Fruit fly (Drosophila melanogaster) whole organism, embryonic: ENCODE measurements around the gene ND-13A.

Experiments used
- Asciz ChIP-seq: fragments of 200-800 bp; sonication (Bioruptor generic); optimal IDR thresholded peaks from 2 replicates; lab custom pipeline; 2017; ENCODE audit warnings: missing biosample characterization, mild to moderate bottlenecking, missing genetic modification characterization, missing genetic modification reagents
- Atf6 ChIP-seq: fragments of 200-800 bp; sonication (Bioruptor generic); IDR thresholded peaks from 2 replicates; pipeline ENCODE4 v1.3.6; 2022; ENCODE audit warnings: missing biosample characterization, missing genetic modification characterization
- CG10274 ChIP-seq: fragments of 200-800 bp; sonication (Bioruptor generic); optimal IDR thresholded peaks from 3 replicates; lab custom pipeline; 2017; ENCODE audit warnings: missing biosample characterization, mild to moderate bottlenecking, missing genetic modification characterization
- CG11456 ChIP-seq: fragments of 200-800 bp; sonication (Bioruptor generic); IDR thresholded peaks from 3 replicates; pipeline ENCODE4 v1.3.6; 2022; ENCODE audit warnings: missing biosample characterization, missing genetic modification characterization
- CG12236 ChIP-seq: fragments of 200-800 bp; sonication (Bioruptor generic); optimal IDR thresholded peaks from 2 replicates; lab custom pipeline; 2016; ENCODE audit warnings: missing biosample characterization, missing genetic modification characterization
- CG12391 ChIP-seq: fragments of 200-800 bp; sonication (Bioruptor generic); optimal IDR thresholded peaks from 3 replicates; lab custom pipeline; 2018; ENCODE audit warnings: missing biosample characterization, mild to moderate bottlenecking, missing genetic modification characterization, moderate library complexity
- CG14860 ChIP-seq: fragments of 200-800 bp; sonication (Bioruptor generic); IDR thresholded peaks from 3 replicates; pipeline ENCODE4 v1.3.6; 2022; ENCODE audit warnings: missing biosample characterization, missing genetic modification characterization; ENCODE audit not compliant: partially characterized antibody
- CG14965 ChIP-seq: fragments of 200-800 bp; sonication (Bioruptor generic); optimal IDR thresholded peaks from 2 replicates; lab custom pipeline; 2016; ENCODE audit warnings: missing biosample characterization, missing genetic modification characterization, borderline replicate concordance
- CG15073 ChIP-seq: fragments of 200-800 bp; sonication (Bioruptor generic); optimal IDR thresholded peaks from 2 replicates; lab custom pipeline; 2016; ENCODE audit warnings: missing biosample characterization, missing genetic modification characterization
- CG16863 ChIP-seq: fragments of 200-800 bp; sonication (Bioruptor generic); optimal IDR thresholded peaks from 3 replicates; lab custom pipeline; 2016; ENCODE audit warnings: missing biosample characterization, missing genetic modification characterization
- CG1792 ChIP-seq: fragments of 200-800 bp; sonication (Bioruptor generic); optimal IDR thresholded peaks from 2 replicates; lab custom pipeline; 2016; ENCODE audit warnings: missing biosample characterization, missing genetic modification characterization
- CG18011 ChIP-seq: fragments of 200-800 bp; sonication (Bioruptor generic); optimal IDR thresholded peaks from 2 replicates; lab custom pipeline; 2017; ENCODE audit warnings: missing biosample characterization, missing genetic modification characterization, mild to moderate bottlenecking, moderate library complexity, missing genotype
- CG18262 ChIP-seq: fragments of 200-800 bp; optimal IDR thresholded peaks from 3 replicates; lab custom pipeline; 2019; ENCODE audit warnings: missing biosample characterization, mild to moderate bottlenecking, missing genetic modification characterization, moderate library complexity
- CG4282 ChIP-seq: fragments of 200-800 bp; sonication (Bioruptor generic); optimal IDR thresholded peaks from 2 replicates; lab custom pipeline; 2016; ENCODE audit warnings: missing biosample characterization, missing genetic modification characterization
- CG6765 ChIP-seq: fragments of 200-800 bp; sonication (Bioruptor generic); optimal IDR thresholded peaks from 3 replicates; lab custom pipeline; 2017; ENCODE audit warnings: missing biosample characterization, mild to moderate bottlenecking, missing genetic modification characterization
- CG8281 ChIP-seq: fragments of 200-800 bp; sonication (Bioruptor generic); optimal IDR thresholded peaks from 2 replicates; lab custom pipeline; 2018; ENCODE audit warnings: missing biosample characterization, mild to moderate bottlenecking, missing genetic modification characterization, moderate library complexity
- CG9876 ChIP-seq: fragments of 200-800 bp; sonication (Bioruptor generic); optimal IDR thresholded peaks from 2 replicates; lab custom pipeline; 2016; ENCODE audit warnings: missing biosample characterization, missing genetic modification characterization
- Camta ChIP-seq: fragments of 200-800 bp; sonication (Bioruptor generic); optimal IDR thresholded peaks from 2 replicates; lab custom pipeline; 2016; ENCODE audit warnings: missing biosample characterization, missing genetic modification characterization
- CrebB ChIP-seq: fragments of 200-800 bp; sonication (Bioruptor generic); optimal IDR thresholded peaks from 3 replicates; lab custom pipeline; 2018; ENCODE audit warnings: missing biosample characterization, mild to moderate bottlenecking, missing genetic modification characterization
- HLH3B ChIP-seq: fragments of 200-800 bp; sonication (Bioruptor generic); IDR thresholded peaks from 2 replicates; pipeline ENCODE4 v1.3.6; 2022; ENCODE audit warnings: missing biosample characterization, missing genetic modification characterization
- Lim3 ChIP-seq: fragments of 200-800 bp; sonication (Bioruptor generic); IDR thresholded peaks from 2 replicates; pipeline ENCODE4 v1.3.6; 2022; ENCODE audit warnings: missing biosample characterization, missing genetic modification characterization
- Meics ChIP-seq: fragments of 200-800 bp; sonication (Bioruptor generic); optimal IDR thresholded peaks from 2 replicates; lab custom pipeline; 2017; ENCODE audit warnings: missing biosample characterization, mild to moderate bottlenecking, missing genetic modification characterization
- Myb ChIP-seq: fragments of 200-800 bp; sonication (Bioruptor generic); optimal IDR thresholded peaks from 2 replicates; lab custom pipeline; 2016; ENCODE audit warnings: missing biosample characterization, missing genetic modification characterization
- Sin3A ChIP-seq: fragments of >200 bp; optimal IDR thresholded peaks from 2 replicates; lab custom pipeline; 2018
- Sox100B ChIP-seq: fragments of 200-800 bp; sonication (Bioruptor generic); optimal IDR thresholded peaks from 3 replicates; lab custom pipeline; 2018; ENCODE audit warnings: missing biosample characterization, mild to moderate bottlenecking, missing genetic modification characterization
- Ssrp ChIP-seq: fragments of 200-800 bp; sonication (Bioruptor generic); optimal IDR thresholded peaks from 2 replicates; lab custom pipeline; 2018; ENCODE audit warnings: missing biosample characterization, mild to moderate bottlenecking, missing genetic modification characterization, moderate library complexity
- al ChIP-seq: fragments of 200-800 bp; sonication (Bioruptor generic); IDR thresholded peaks from 2 replicates; pipeline ENCODE4 v1.3.6; 2022; ENCODE audit warnings: missing biosample characterization, missing genetic modification characterization
- az2 ChIP-seq: fragments of 200-800 bp; sonication (Bioruptor generic); optimal IDR thresholded peaks from 3 replicates; lab custom pipeline; 2016; ENCODE audit warnings: missing biosample characterization, missing genetic modification characterization
- bbx ChIP-seq: fragments of 200-800 bp; sonication (Bioruptor generic); IDR thresholded peaks from 2 replicates; pipeline ENCODE4 v1.3.6; 2022; ENCODE audit warnings: missing biosample characterization, missing genetic modification characterization; ENCODE audit not compliant: partially characterized antibody
- emc ChIP-seq: fragments of 200-800 bp; sonication (Bioruptor generic); optimal IDR thresholded peaks from 2 replicates; lab custom pipeline; 2016; ENCODE audit warnings: missing biosample characterization, missing genetic modification characterization
- fd3F ChIP-seq: fragments of 200-800 bp; sonication (Bioruptor generic); optimal IDR thresholded peaks from 2 replicates; lab custom pipeline; 2018; ENCODE audit warnings: missing biosample characterization, mild to moderate bottlenecking, missing genetic modification characterization, moderate library complexity
- gcm ChIP-seq: fragments of 200-800 bp; sonication (Bioruptor generic); optimal IDR thresholded peaks from 2 replicates; lab custom pipeline; 2019; ENCODE audit warnings: missing biosample characterization, mild to moderate bottlenecking, missing genetic modification characterization, moderate library complexity
- hkb ChIP-seq, 2 experiments: fragments of 200-800 bp in 1 of 2; fragments of >200 bp in 1 of 2; sonication (Bioruptor generic) in 1 of 2; IDR thresholded peaks in 1 of 2; optimal IDR thresholded peaks in 1 of 2; 2 replicates each; pipeline versions ENCODE4 v1.3.6 to Lab custom; 2017 to 2022; ENCODE audit warnings: missing biosample characterization in 1 of 2, missing genetic modification characterization in 1 of 2
- ind ChIP-seq: fragments of 200-800 bp; sonication (Bioruptor generic); optimal IDR thresholded peaks from 3 replicates; lab custom pipeline; 2016; ENCODE audit warnings: missing biosample characterization, missing genetic modification characterization
- jigr1 ChIP-seq: fragments of 200-800 bp; sonication (Bioruptor generic); IDR thresholded peaks from 3 replicates; pipeline ENCODE4 v1.3.6; 2022; ENCODE audit warnings: missing biosample characterization, missing genetic modification characterization
- jing ChIP-seq: fragments of 200-800 bp; sonication (Bioruptor generic); optimal IDR thresholded peaks from 2 replicates; lab custom pipeline; 2018; ENCODE audit warnings: missing biosample characterization, mild to moderate bottlenecking, missing genetic modification characterization
- lmd ChIP-seq: fragments of 200-800 bp; sonication (Bioruptor generic); IDR thresholded peaks from 2 replicates; pipeline ENCODE4 v1.3.6; 2022; ENCODE audit warnings: missing biosample characterization, missing genetic modification characterization
- mirr ChIP-seq: fragments of 200-800 bp; sonication (Bioruptor generic); optimal IDR thresholded peaks from 3 replicates; lab custom pipeline; 2018; ENCODE audit warnings: missing biosample characterization, mild to moderate bottlenecking, missing genetic modification characterization
- odd ChIP-seq: fragments of 200-800 bp; sonication (Bioruptor generic); optimal IDR thresholded peaks from 2 replicates; lab custom pipeline; 2017; ENCODE audit warnings: missing biosample characterization, mild to moderate bottlenecking, missing genetic modification characterization
- onecut ChIP-seq: fragments of 200-800 bp; sonication (Bioruptor generic); IDR thresholded peaks from 2 replicates; pipeline ENCODE4 v1.3.6; 2022; ENCODE audit warnings: missing biosample characterization, missing genetic modification characterization
- org-1 ChIP-seq: fragments of 200-800 bp; sonication (Bioruptor generic); optimal IDR thresholded peaks from 2 replicates; lab custom pipeline; 2017; ENCODE audit warnings: missing biosample characterization, missing genetic modification characterization
- phol ChIP-seq: fragments of 200-800 bp; sonication (Bioruptor generic); optimal IDR thresholded peaks from 3 replicates; lab custom pipeline; 2018; ENCODE audit warnings: missing biosample characterization, mild to moderate bottlenecking, missing genetic modification characterization, moderate library complexity
- prd ChIP-seq, 3 experiments: fragments of >200 bp in 2 of 3; fragments of 200-800 bp in 1 of 3; sonication (Bioruptor generic) in 1 of 3; optimal IDR thresholded peaks in 2 of 3; IDR thresholded peaks in 1 of 3; 2 replicates in 2 of 3; 3 replicates in 1 of 3; pipeline versions ENCODE4 v1.3.6 to Lab custom; 2017 to 2022; ENCODE audit warnings: missing biosample characterization in 1 of 3, missing genetic modification characterization in 1 of 3
- sc ChIP-seq, 3 experiments: fragments of >200 bp in 2 of 3; fragments of 200-800 bp in 1 of 3; sonication (Bioruptor generic) in 1 of 3; optimal IDR thresholded peaks; 2 replicates in 2 of 3; 3 replicates in 1 of 3; lab custom pipeline; 2017; ENCODE audit warnings: mild to moderate bottlenecking in 1 of 3, missing biosample characterization in 1 of 3, missing genetic modification characterization in 1 of 3, missing genetic modification reagents in 1 of 3
- shn ChIP-seq: fragments of 200-800 bp; sonication (Bioruptor generic); optimal IDR thresholded peaks from 3 replicates; lab custom pipeline; 2016; ENCODE audit warnings: missing biosample characterization, missing genetic modification characterization
- sisA ChIP-seq: fragments of 200-800 bp; sonication (Bioruptor generic); IDR thresholded peaks from 2 replicates; pipeline ENCODE4 v1.3.6; 2022; ENCODE audit warnings: missing biosample characterization, missing genetic modification characterization
- so ChIP-seq: fragments of 200-800 bp; sonication (Bioruptor generic); IDR thresholded peaks from 3 replicates; pipeline ENCODE4 v1.3.6; 2022; ENCODE audit warnings: missing biosample characterization, missing genetic modification characterization
- sqz ChIP-seq: fragments of 200-800 bp; sonication (Bioruptor generic); optimal IDR thresholded peaks from 3 replicates; lab custom pipeline; 2018; ENCODE audit warnings: missing biosample characterization, mild to moderate bottlenecking, missing genetic modification characterization

ND-13A gene

dm6 chr2L:5070797-5071579 lies 29.1 kb downstream of the ND-13A start, which contains the start of gene RpL37A (continued):
- no peak for TF ChIP-seq prd (optimal IDR thresholded peaks at IDR 0.05; lab: Kevin White, UChicago)
- TF ChIP-seq prd (GFP tag; IDR thresholded peaks at IDR 0.05; lab: Robert Waterston, UW), result no peak; the same call in 2 of the 3 replicates
- TF ChIP-seq fd3F (GFP tag; lab: Kevin White, UChicago), result peak; percentile 55
- peak; percentile 94 for TF ChIP-seq CG6765
- TF ChIP-seq Meics (GFP tag; lab: Kevin White, UChicago), result peak; percentile 91
- TF ChIP-seq CG18262, result peak; percentile 69
- no peak for TF ChIP-seq sisA (GFP tag; lab: Robert Waterston, UW)
- TF ChIP-seq gcm (GFP tag; lab: Kevin White, UChicago), result peak; percentile 56
- TF ChIP-seq HLH3B (GFP tag; lab: Robert Waterston, UW), result peak; percentile 58; the same call in 1 of the 2 replicates
- peak; percentile 86 for TF ChIP-seq CG11456
- TF ChIP-seq CG9876 (GFP tag; lab: Kevin White, UChicago), result peak; percentile 72
- TF ChIP-seq jigr1 (GFP tag; lab: Robert Waterston, UW), result no peak
- TF ChIP-seq az2 (GFP tag; lab: Kevin White, UChicago), result peak; percentile 52
- TF ChIP-seq Sin3A (lab: Kevin White, UChicago), result peak; percentile 33
- peak; percentile 88 for TF ChIP-seq onecut (GFP tag; lab: Robert Waterston, UW)
- TF ChIP-seq CG8281 (tag; lab: Kevin White, UChicago), result peak; percentile 33
- TF ChIP-seq Sox100B (GFP tag; lab: Kevin White, UChicago), result peak; percentile 80
- TF ChIP-seq mirr, result peak; percentile 75
- TF ChIP-seq CG14860 (GFP tag; lab: Robert Waterston, UW), result no peak
- peak; percentile 81; the same call in 2 of the 3 replicates for TF ChIP-seq so
- peak; percentile 31 for TF ChIP-seq CG18011 (GFP tag; lab: Kevin White, UChicago)
- peak; percentile 69 for TF ChIP-seq CG10274 (GFP tag; lab: Kevin White, UChicago)
- TF ChIP-seq Camta (GFP tag; lab: Kevin White, UChicago), result peak; percentile 86
- TF ChIP-seq Myb (GFP tag; lab: Kevin White, UChicago), result peak; percentile 81
- peak; percentile 80 for TF ChIP-seq Asciz (GFP tag; lab: Kevin White, UChicago)
- peak; percentile 63 for TF ChIP-seq CG4282 (GFP tag; lab: Kevin White, UChicago)
- no peak for TF ChIP-seq Lim3
- peak; percentile 47 for TF ChIP-seq shn (GFP tag; lab: Kevin White, UChicago)
- TF ChIP-seq CG16863 (GFP tag; lab: Kevin White, UChicago), result peak; percentile 62
- no peak for TF ChIP-seq CG15073 (GFP tag; lab: Kevin White, UChicago)
- no peak for TF ChIP-seq al (GFP tag; lab: Robert Waterston, UW)
- no peak for TF ChIP-seq sc (optimal IDR thresholded peaks at IDR 0.05; lab: Kevin White, UChicago)
- TF ChIP-seq sc (GFP tag; optimal IDR thresholded peaks at IDR 0.05; lab: Kevin White, UChicago), result peak; percentile 50
- peak; percentile 83 for TF ChIP-seq phol (tag; lab: Kevin White, UChicago)
- peak; percentile 43 for TF ChIP-seq CG12236 (GFP tag; lab: Kevin White, UChicago)
- peak; percentile 41 for TF ChIP-seq ind (GFP tag; lab: Kevin White, UChicago)
- TF ChIP-seq CrebB, result peak; percentile 59
- TF ChIP-seq CG12391 (tag; lab: Kevin White, UChicago), result peak; percentile 63
- TF ChIP-seq hkb (optimal IDR thresholded peaks at IDR 0.05; lab: Kevin White, UChicago), result peak; percentile 26
- TF ChIP-seq hkb (GFP tag; IDR thresholded peaks at IDR 0.05; lab: Robert Waterston, UW), result peak; percentile 82
- peak; percentile 86 for TF ChIP-seq emc (GFP tag; lab: Kevin White, UChicago)
- TF ChIP-seq jing (GFP tag; lab: Kevin White, UChicago), result no peak
- TF ChIP-seq bbx (GFP tag; lab: Robert Waterston, UW), result peak; percentile 61; the same call in 1 of the 2 replicates
- TF ChIP-seq Atf6, result peak; percentile 78
- peak; percentile 84 for TF ChIP-seq odd (GFP tag; lab: Kevin White, UChicago)
- peak; percentile 86 for TF ChIP-seq sqz (GFP tag; lab: Kevin White, UChicago)
- TF ChIP-seq CG14965 (GFP tag; lab: Kevin White, UChicago), result peak; percentile 68
- TF ChIP-seq org-1 (GFP tag; lab: Kevin White, UChicago), result peak; percentile 61
- TF ChIP-seq CG1792 (GFP tag; lab: Kevin White, UChicago), result peak; percentile 70
- TF ChIP-seq lmd (GFP tag; lab: Robert Waterston, UW), result no peak
- peak; percentile 55 for TF ChIP-seq Ssrp (tag; lab: Kevin White, UChicago)
